Worm (Caenorhabditis elegans) whole organism, L1 larva: ENCODE measurements around the gene gst-29.
"Not testable (repeated sequence)": the region's sequence is repeated elsewhere in the genome, so short reads cannot be mapped to it uniquely, and the experiment has no call there.

Experiments used
- C34B4.2 ChIP-seq: sonication (generic microtip); optimal IDR thresholded peaks from 2 replicates; lab custom pipeline; 2017; ENCODE audit warnings: mild to moderate bottlenecking, missing genetic modification characterization, missing compliant biosample characterization
- F16B12.6 ChIP-seq: fragments of 150-350 bp; optimal IDR thresholded peaks from 2 replicates; lab custom pipeline; 2014; ENCODE audit warnings: missing biosample characterization, missing genetic modification characterization
- Y116A8C.19 ChIP-seq: sonication (generic microtip); optimal IDR thresholded peaks from 2 replicates; lab custom pipeline; 2016; ENCODE audit warnings: missing compliant biosample characterization, missing genetic modification characterization, borderline replicate concordance
- aha-1 ChIP-seq: fragments of 150-350 bp; optimal IDR thresholded peaks from 2 replicates; lab custom pipeline; 2014; ENCODE audit warnings: missing biosample characterization, missing genetic modification characterization
- ama-1 ChIP-seq: fragments of 150-350 bp; optimal IDR thresholded peaks from 2 replicates; lab custom pipeline; 2014
- blmp-1 ChIP-seq: fragments of 150-350 bp; optimal IDR thresholded peaks from 2 replicates; lab custom pipeline; 2014; ENCODE audit warnings: missing biosample characterization, missing genetic modification characterization
- ceh-63 ChIP-seq: fragments of 200-800 bp; sonication (Bioruptor generic); optimal IDR thresholded peaks from 2 replicates; lab custom pipeline; 2018; ENCODE audit warnings: mild to moderate bottlenecking, missing genetic modification characterization, missing compliant biosample characterization
- ceh-8 ChIP-seq: fragments of 200-800 bp; sonication (Bioruptor generic); optimal IDR thresholded peaks from 2 replicates; lab custom pipeline; 2018; ENCODE audit warnings: mild to moderate bottlenecking, missing genetic modification characterization, moderate library complexity, missing compliant biosample characterization
- ceh-88 ChIP-seq: fragments of 200-800 bp; sonication (Bioruptor generic); IDR thresholded peaks from 2 replicates; pipeline ENCODE4 v1.3.6; 2022; ENCODE audit warnings: missing genetic modification characterization, missing compliant biosample characterization
- ceh-90 ChIP-seq: sonication (generic microtip); optimal IDR thresholded peaks from 2 replicates; lab custom pipeline; 2016; ENCODE audit warnings: missing genetic modification characterization, missing compliant biosample characterization
- dpl-1 ChIP-seq, 3 experiments: fragments of 150-350 bp in 2 of 3; sonication (generic microtip) in 1 of 3; optimal IDR thresholded peaks; 2 replicates each; lab custom pipeline; 2014 to 2017; ENCODE audit warnings: missing biosample characterization in 3 of 3, missing genetic modification characterization in 3 of 3, missing genetic modification reagents in 3 of 3
- efl-1 ChIP-seq, 4 experiments: fragments of 150-350 bp; optimal IDR thresholded peaks in 3 of 4; peaks in 1 of 4; 1 replicate in 1 of 4; 2 replicates in 3 of 4; lab custom pipeline; 2014; ENCODE audit warnings: missing biosample characterization in 2 of 4, missing genetic modification characterization in 2 of 4, missing genetic modification reagents in 2 of 4
- egl-13 ChIP-seq: sonication (generic microtip); optimal IDR thresholded peaks from 2 replicates; lab custom pipeline; 2016; ENCODE audit warnings: missing genotype, missing genetic modification reagents, missing genetic modification characterization, missing compliant biosample characterization
- elt-2 ChIP-seq: sonication (generic microtip); optimal IDR thresholded peaks from 2 replicates; lab custom pipeline; 2016; ENCODE audit warnings: missing genetic modification characterization, mild to moderate bottlenecking, inconsistent platforms, missing compliant biosample characterization, missing genetic modification reagents
- elt-3 ChIP-seq, 6 experiments: fragments of 150-350 bp in 1 of 6; sonication (generic microtip); optimal IDR thresholded peaks; 2 replicates each; lab custom pipeline; 2017 to 2018; ENCODE audit warnings: missing biosample characterization in 6 of 6, missing genetic modification characterization in 6 of 6, inconsistent platforms in 1 of 6
- fkh-10 ChIP-seq: sonication (generic microtip); optimal IDR thresholded peaks from 2 replicates; lab custom pipeline; 2017; ENCODE audit warnings: missing biosample characterization, missing genetic modification reagents, missing genetic modification characterization
- fos-1 ChIP-seq: fragments of 150-350 bp; optimal IDR thresholded peaks from 2 replicates; lab custom pipeline; 2014; ENCODE audit warnings: missing biosample characterization, missing genetic modification characterization
- grh-1 ChIP-seq: fragments of 200-800 bp; sonication (Bioruptor generic); IDR thresholded peaks from 2 replicates; pipeline ENCODE4 v1.3.6; 2022; ENCODE audit warnings: missing genetic modification reagents, missing genetic modification characterization, missing compliant biosample characterization
- hlh-17 ChIP-seq: fragments of 200-800 bp; sonication (Bioruptor generic); optimal IDR thresholded peaks from 2 replicates; lab custom pipeline; 2018; ENCODE audit warnings: missing genetic modification characterization, mild to moderate bottlenecking, missing compliant biosample characterization, moderate library complexity, borderline replicate concordance
- hpl-2 ChIP-seq: fragments of 150-350 bp; optimal IDR thresholded peaks from 2 replicates; lab custom pipeline; 2014; ENCODE audit warnings: missing biosample characterization, missing genetic modification reagents, missing genetic modification characterization
- lin-14 ChIP-seq: fragments of 200-800 bp; sonication (Bioruptor generic); optimal IDR thresholded peaks from 2 replicates; lab custom pipeline; 2018; ENCODE audit warnings: mild to moderate bottlenecking, missing genetic modification characterization, moderate library complexity, missing compliant biosample characterization
- lir-3 ChIP-seq: sonication (generic microtip); optimal IDR thresholded peaks from 2 replicates; lab custom pipeline; 2016; ENCODE audit warnings: mild to moderate bottlenecking, missing genetic modification characterization, moderate library complexity, missing compliant biosample characterization; ENCODE audit not compliant: poor library complexity
- mep-1 ChIP-seq: fragments of 150-350 bp; optimal IDR thresholded peaks from 2 replicates; lab custom pipeline; 2014; ENCODE audit warnings: missing biosample characterization, missing genetic modification characterization
- nhr-11 ChIP-seq: fragments of 150-350 bp; optimal IDR thresholded peaks from 2 replicates; lab custom pipeline; 2014; ENCODE audit warnings: missing biosample characterization, missing genetic modification characterization
- nhr-28 ChIP-seq: fragments of 150-350 bp; optimal IDR thresholded peaks from 2 replicates; lab custom pipeline; 2014; ENCODE audit warnings: missing biosample characterization, missing genetic modification characterization
- nhr-76 ChIP-seq: sonication (generic microtip); optimal IDR thresholded peaks from 2 replicates; lab custom pipeline; 2017; ENCODE audit warnings: missing biosample characterization, missing genetic modification characterization
- nhr-84 ChIP-seq: sonication (generic microtip); optimal IDR thresholded peaks from 2 replicates; lab custom pipeline; 2017; ENCODE audit warnings: missing biosample characterization, missing genetic modification characterization
- nhr-85 ChIP-seq: sonication (generic microtip); peaks from one replicate; lab custom pipeline; 2016; ENCODE audit warnings: missing genetic modification characterization, inconsistent platforms, missing compliant biosample characterization
- nhr-90 ChIP-seq: sonication (generic microtip); optimal IDR thresholded peaks from 2 replicates; lab custom pipeline; 2016; ENCODE audit warnings: mild to moderate bottlenecking, missing genetic modification characterization, missing compliant biosample characterization; ENCODE audit not compliant: poor library complexity
- pag-3 ChIP-seq: sonication (generic microtip); optimal IDR thresholded peaks from 2 replicates; lab custom pipeline; 2017; ENCODE audit warnings: missing genetic modification characterization, mild to moderate bottlenecking, missing compliant biosample characterization, antibody characterized with exemption, borderline replicate concordance; ENCODE audit not compliant: insufficient read depth
- rnt-1 ChIP-seq: sonication (generic microtip); optimal IDR thresholded peaks from 2 replicates; lab custom pipeline; 2016; ENCODE audit warnings: mild to moderate bottlenecking, missing genetic modification characterization, moderate library complexity, missing compliant biosample characterization
- skn-1 ChIP-seq: fragments of 150-350 bp; optimal IDR thresholded peaks from 2 replicates; lab custom pipeline; 2014; ENCODE audit warnings: missing biosample characterization, missing genetic modification characterization
- snpc-4 ChIP-seq: fragments of 150-350 bp; optimal IDR thresholded peaks from 2 replicates; lab custom pipeline; 2014; ENCODE audit warnings: missing biosample characterization, missing genetic modification characterization
- sptf-1 ChIP-seq: fragments of 150-350 bp; optimal IDR thresholded peaks from 2 replicates; lab custom pipeline; 2014; ENCODE audit warnings: missing biosample characterization, missing genetic modification characterization
- tbx-2 ChIP-seq: sonication (generic microtip); optimal IDR thresholded peaks from 2 replicates; lab custom pipeline; 2016; ENCODE audit warnings: missing genetic modification characterization, missing compliant biosample characterization
- tlp-1 ChIP-seq: fragments of 150-350 bp; optimal IDR thresholded peaks from 2 replicates; lab custom pipeline; 2014; ENCODE audit warnings: missing biosample characterization, missing genetic modification characterization
- unc-86 ChIP-seq: sonication (generic microtip); optimal IDR thresholded peaks from 2 replicates; lab custom pipeline; 2016; ENCODE audit warnings: missing genetic modification characterization, missing compliant biosample characterization
- unc-98 ChIP-seq: fragments of 200-800 bp; sonication (Bioruptor generic); IDR thresholded peaks from 2 replicates; pipeline ENCODE4 v1.3.6; 2022; ENCODE audit warnings: missing genetic modification characterization, missing compliant biosample characterization
- vab-15 ChIP-seq: sonication (generic microtip); optimal IDR thresholded peaks from 2 replicates; lab custom pipeline; 2017; ENCODE audit warnings: missing genotype, mild to moderate bottlenecking, missing genetic modification characterization, missing compliant biosample characterization
- xbp-1 ChIP-seq: sonication (generic microtip); optimal IDR thresholded peaks from 2 replicates; lab custom pipeline; 2016; ENCODE audit warnings: missing genetic modification characterization, missing compliant biosample characterization
- ztf-4 ChIP-seq: fragments of 150-350 bp; optimal IDR thresholded peaks from 2 replicates; lab custom pipeline; 2014; ENCODE audit warnings: missing biosample characterization, missing genetic modification characterization

gst-29 gene

ce11 chrII:15140881-15141280, 28.8 kb downstream of the gst-29 start, which contains the start of gene Y53F4B.26:
Y53F4B.26 (minus strand) TSS chrII:15140981.
- not testable (repeated sequence) for TF ChIP-seq ceh-88 (GFP tag; lab: Robert Waterston, UW); sptf-1; pag-3 (tag; lab: Kevin White, UChicago)

ce11 chrII:15135886-15136285, 33.8 kb downstream of the gst-29 start, which contains the start of gene Y53F4B.25:
Y53F4B.25 (plus strand) TSS chrII:15136186.
- TF ChIP-seq hlh-17 (no peak), lin-14 (GFP tag; lab: Kevin White, UChicago) (no peak), unc-98 (GFP tag; lab: Robert Waterston, UW) (no peak), nhr-85 (tag; lab: Kevin White, UChicago) (no peak), hpl-2 (GFP tag; lab: Kevin White, UChicago) (no peak), pag-3 (tag; lab: Kevin White, UChicago) (no peak), sptf-1 (no peak), nhr-84 (no peak), xbp-1 (tag; lab: Kevin White, UChicago) (no peak), tlp-1 (tag; lab: Kevin White, UChicago) (no peak), egl-13 (tag; lab: Kevin White, UChicago) (no peak), unc-86 (tag; lab: Kevin White, UChicago) (no peak), C34B4.2 (tag; lab: Kevin White, UChicago) (no peak), ztf-4 (no peak), nhr-11 (tag; lab: Kevin White, UChicago) (no peak), aha-1 (tag; lab: Kevin White, UChicago) (no peak), dpl-1 (GFP tag; optimal IDR thresholded peaks at IDR 0.05; lab: Kevin White, UChicago) (no peak), ama-1 (no peak), elt-3 (tag; optimal IDR thresholded peaks at IDR 0.05; lab: Kevin White, UChicago) (no peak), ceh-8 (no peak)

- TF ChIP-seq tbx-2 (tag; lab: Kevin White, UChicago), result no peak
- peak; percentile 4 for TF ChIP-seq nhr-85 (tag; lab: Kevin White, UChicago)
- TF ChIP-seq efl-1 (optimal IDR thresholded peaks at IDR 0.05; lab: Kevin White, UChicago), result no peak
- TF ChIP-seq efl-1 (GFP tag; optimal IDR thresholded peaks at IDR 0.05 in 1 of 2; lab: Kevin White, UChicago), result no peak
- TF ChIP-seq, all 84 proteins: peak for 1
Observed at ce11 chrII:15134332-15134731, 35.3 kb downstream of the gst-29 start, which contains the start of gene Y53F4B.24. Y53F4B.24 (minus strand) TSS chrII:15134432.

- TF ChIP-seq unc-86 (tag; lab: Kevin White, UChicago) (no peak), ceh-8 (no peak), fkh-10 (GFP tag; lab: Kevin White, UChicago) (no peak), F16B12.6 (tag; lab: Kevin White, UChicago) (no peak), hlh-17 (no peak), nhr-11 (tag; lab: Kevin White, UChicago) (no peak), ama-1 (no peak)
Observed at ce11 chrII:15130512-15130911, 39.1 kb downstream of the gst-29 start, which contains the start of gene Y53F4B.62. Y53F4B.62 (minus strand) TSS chrII:15130612.

ce11 chrII:15124193-15124592, 45.5 kb downstream of the gst-29 start, which contains the start of gene Y53F4B.23:
Y53F4B.23 (plus strand) TSS chrII:15124504.
- TF ChIP-seq Y116A8C.19 (tag; lab: Kevin White, UChicago) (no peak), lir-3 (tag; lab: Kevin White, UChicago) (no peak), ceh-63 (GFP tag; lab: Kevin White, UChicago) (no peak), vab-15 (tag; lab: Kevin White, UChicago) (no peak), rnt-1 (tag; lab: Kevin White, UChicago) (no peak), nhr-76 (tag; lab: Kevin White, UChicago) (no peak), nhr-90 (tag; lab: Kevin White, UChicago) (no peak), ceh-90 (tag; lab: Kevin White, UChicago) (no peak), lin-14 (GFP tag; lab: Kevin White, UChicago) (no peak), grh-1 (GFP tag; lab: Robert Waterston, UW) (no peak), nhr-28 (no peak), snpc-4 (no peak), fos-1 (tag; lab: Kevin White, UChicago) (no peak), mep-1 (tag; lab: Kevin White, UChicago) (no peak), F16B12.6 (tag; lab: Kevin White, UChicago) (no peak), blmp-1 (tag; lab: Kevin White, UChicago) (no peak), unc-98 (GFP tag; lab: Robert Waterston, UW) (no peak), skn-1 (tag; lab: Kevin White, UChicago) (no peak), elt-2 (tag; lab: Kevin White, UChicago) (no peak)
